Fruit fly (Drosophila melanogaster) whole organism, prepupa: ENCODE results near the gene CG13694.

Source experiments
- Blimp-1 ChIP-seq: fragments of 200-800 bp; sonication (Bioruptor generic); optimal IDR thresholded peaks from 3 replicates; lab custom pipeline; 2017; ENCODE audit warnings: missing biosample characterization, missing genetic modification characterization, mild to moderate bottlenecking, moderate library complexity, missing genetic modification reagents
- CG10631 ChIP-seq: fragments of 200-800 bp; sonication (Bioruptor generic); optimal IDR thresholded peaks from 2 replicates; lab custom pipeline; 2016; ENCODE audit warnings: missing biosample characterization, missing genetic modification characterization
- CG10669 ChIP-seq: fragments of 200-800 bp; sonication (Bioruptor generic); optimal IDR thresholded peaks from 3 replicates; lab custom pipeline; 2018; ENCODE audit warnings: missing biosample characterization, mild to moderate bottlenecking, missing genetic modification characterization, moderate library complexity
- CG11294 ChIP-seq: fragments of 200-800 bp; sonication (Bioruptor generic); IDR thresholded peaks from 2 replicates; pipeline ENCODE4 v1.3.6; 2022; ENCODE audit warnings: missing biosample characterization, missing genetic modification characterization
- CG11902 ChIP-seq: fragments of 200-800 bp; sonication (Bioruptor generic); optimal IDR thresholded peaks from 3 replicates; lab custom pipeline; 2016; ENCODE audit warnings: missing biosample characterization, missing genetic modification characterization
- CG1621 ChIP-seq: fragments of 200-800 bp; sonication (Bioruptor generic); optimal IDR thresholded peaks from 3 replicates; lab custom pipeline; 2018; ENCODE audit warnings: missing biosample characterization, mild to moderate bottlenecking, missing genetic modification characterization
- CG32006 ChIP-seq: fragments of 200-800 bp; sonication (Bioruptor generic); optimal IDR thresholded peaks from 3 replicates; lab custom pipeline; 2017; ENCODE audit warnings: missing biosample characterization, mild to moderate bottlenecking, missing genetic modification characterization
- CG34406 ChIP-seq: fragments of 200-800 bp; sonication (Bioruptor generic); optimal IDR thresholded peaks from 3 replicates; lab custom pipeline; 2016; ENCODE audit warnings: missing biosample characterization, missing genetic modification characterization
- CG4318 ChIP-seq: fragments of 200-800 bp; sonication (Bioruptor generic); optimal IDR thresholded peaks from 3 replicates; lab custom pipeline; 2017; ENCODE audit warnings: missing biosample characterization, mild to moderate bottlenecking, missing genetic modification characterization
- CG6276 ChIP-seq: fragments of 200-800 bp; sonication (Bioruptor generic); optimal IDR thresholded peaks from 2 replicates; lab custom pipeline; 2017; ENCODE audit warnings: missing biosample characterization, mild to moderate bottlenecking, missing genetic modification characterization
- CG6792 ChIP-seq: fragments of 200-800 bp; sonication (Bioruptor generic); optimal IDR thresholded peaks from 3 replicates; lab custom pipeline; 2016; ENCODE audit warnings: missing biosample characterization, missing genetic modification characterization
- CG6854 ChIP-seq: fragments of 200-800 bp; sonication (Bioruptor generic); optimal IDR thresholded peaks from 2 replicates; lab custom pipeline; 2017; ENCODE audit warnings: missing biosample characterization, mild to moderate bottlenecking, missing genetic modification characterization
- CG8319 ChIP-seq: fragments of 200-800 bp; sonication (Bioruptor generic); optimal IDR thresholded peaks from 3 replicates; lab custom pipeline; 2016; ENCODE audit warnings: missing biosample characterization, missing genetic modification characterization
- Eip78C ChIP-seq: fragments of 200-800 bp; sonication (Bioruptor generic); peaks from one replicate; lab custom pipeline; 2016; ENCODE audit warnings: missing biosample characterization, missing genetic modification characterization
- Eip93F ChIP-seq: fragments of 200-800 bp; sonication (Bioruptor generic); optimal IDR thresholded peaks from 2 replicates; lab custom pipeline; 2016; ENCODE audit warnings: missing biosample characterization, mild to moderate bottlenecking, missing genetic modification characterization
- Hr39 ChIP-seq: fragments of 200-800 bp; sonication (Bioruptor generic); optimal IDR thresholded peaks from 2 replicates; lab custom pipeline; 2016; ENCODE audit warnings: missing biosample characterization, missing genetic modification characterization
- Met ChIP-seq: fragments of 200-800 bp; sonication (Bioruptor generic); optimal IDR thresholded peaks from 3 replicates; lab custom pipeline; 2016; ENCODE audit warnings: missing biosample characterization, missing genetic modification characterization
- Smox ChIP-seq: fragments of 200-800 bp; sonication (Bioruptor generic); optimal IDR thresholded peaks from 3 replicates; lab custom pipeline; 2016; ENCODE audit warnings: missing biosample characterization, missing genetic modification characterization
- Sox14 ChIP-seq: fragments of 200-800 bp; sonication (Bioruptor generic); optimal IDR thresholded peaks from 3 replicates; lab custom pipeline; 2016; ENCODE audit warnings: missing biosample characterization, missing genetic modification characterization
- Sox15 ChIP-seq: fragments of 200-800 bp; sonication (Bioruptor generic); optimal IDR thresholded peaks from 3 replicates; lab custom pipeline; 2016; ENCODE audit warnings: missing biosample characterization, missing genetic modification characterization
- achi ChIP-seq: fragments of 200-800 bp; sonication (Bioruptor generic); optimal IDR thresholded peaks from 3 replicates; lab custom pipeline; 2016; ENCODE audit warnings: missing biosample characterization, missing genetic modification characterization
- acj6 ChIP-seq: fragments of 200-800 bp; sonication (Bioruptor generic); optimal IDR thresholded peaks from 3 replicates; lab custom pipeline; 2016; ENCODE audit warnings: missing biosample characterization, missing genetic modification characterization
- eg ChIP-seq: fragments of 200-800 bp; sonication (Bioruptor generic); IDR thresholded peaks from 3 replicates; pipeline ENCODE4 v1.3.6; 2022; ENCODE audit warnings: missing biosample characterization, missing genetic modification characterization
- fd59A ChIP-seq: fragments of 200-800 bp; sonication (Bioruptor generic); optimal IDR thresholded peaks from 2 replicates; lab custom pipeline; 2017; ENCODE audit warnings: missing biosample characterization, mild to moderate bottlenecking, missing genetic modification characterization, missing genetic modification reagents
- fkh ChIP-seq: fragments of 200-800 bp; sonication (Bioruptor generic); optimal IDR thresholded peaks from 3 replicates; lab custom pipeline; 2017; ENCODE audit warnings: missing biosample characterization, mild to moderate bottlenecking, missing genetic modification characterization, moderate library complexity
- lz ChIP-seq: fragments of 200-800 bp; sonication (Bioruptor generic); optimal IDR thresholded peaks from 3 replicates; lab custom pipeline; 2016; ENCODE audit warnings: missing biosample characterization, missing genetic modification characterization
- pdm3 ChIP-seq: fragments of 200-800 bp; sonication (Bioruptor generic); optimal IDR thresholded peaks from 3 replicates; lab custom pipeline; 2016; ENCODE audit warnings: missing biosample characterization, missing genetic modification characterization
- salr ChIP-seq, 2 experiments: fragments of 200-800 bp; sonication (Bioruptor generic); optimal IDR thresholded peaks; 3 replicates each; lab custom pipeline; 2016 to 2018; ENCODE audit warnings: missing biosample characterization in 2 of 2, missing genetic modification characterization in 2 of 2, mild to moderate bottlenecking in 1 of 2
- ss ChIP-seq, 2 experiments: fragments of 200-800 bp; sonication (Bioruptor generic); optimal IDR thresholded peaks; 2 replicates in 1 of 2; 3 replicates in 1 of 2; lab custom pipeline; 2017 to 2018; ENCODE audit warnings: mild to moderate bottlenecking in 2 of 2, missing biosample characterization in 2 of 2, missing genetic modification characterization in 2 of 2, moderate library complexity in 1 of 2
- svp ChIP-seq: fragments of 200-800 bp; sonication (Bioruptor generic); peaks from one replicate; lab custom pipeline; 2016; ENCODE audit warnings: missing biosample characterization, missing genetic modification characterization
- vri ChIP-seq: fragments of 200-800 bp; sonication (Bioruptor generic); optimal IDR thresholded peaks from 3 replicates; lab custom pipeline; 2016; ENCODE audit warnings: missing biosample characterization, mild to moderate bottlenecking, missing genetic modification characterization

CG13694 gene

dm6 chr2L:146503-146902, 30.2 kb upstream of the CG13694 start:
- TF ChIP-seq CG10669 (GFP tag; lab: Kevin White, UChicago) (no peak), ss (GFP tag; optimal IDR thresholded peaks at IDR 0.05; lab: Kevin White, UChicago) (no peak), CG4318 (GFP tag; lab: Kevin White, UChicago) (no peak), CG34406 (GFP tag; lab: Kevin White, UChicago) (no peak), CG11902 (no peak), Hr39 (GFP tag; lab: Kevin White, UChicago) (no peak)

dm6 chr2L:143088-143487, 26.8 kb upstream of the CG13694 start, which contains the start of the genes CG31974 and CG11454:
TSS of gene CG31974 (minus strand) at chr2L:143091.
TSS of gene CG11454 (plus strand) at chr2L:143323.
- TF ChIP-seq eg (GFP tag; lab: Robert Waterston, UW) (no peak), CG1621 (tag; lab: Kevin White, UChicago) (peak; percentile 83)

- no peak for TF ChIP-seq Sox15 (GFP tag; lab: Kevin White, UChicago)
- TF ChIP-seq svp (GFP tag; lab: Kevin White, UChicago), result peak; percentile 70
Observed at dm6 chr2L:140849-141248, 24.6 kb upstream of the CG13694 start, which contains the start of the genes CG31975 and ovm. TSS of gene CG31975 (minus strand) at chr2L:140992. TSS of gene ovm (minus strand) at chr2L:140992.

- TF ChIP-seq lz (GFP tag; lab: Kevin White, UChicago), result no peak
- no peak for TF ChIP-seq CG6276 (GFP tag; lab: Kevin White, UChicago)
- peak; percentile 90 for TF ChIP-seq vri
- no peak for TF ChIP-seq Smox
- no peak for TF ChIP-seq achi (GFP tag; lab: Kevin White, UChicago)
- no peak for TF ChIP-seq Sox14 (GFP tag; lab: Kevin White, UChicago)
- no peak for TF ChIP-seq salr (GFP tag; optimal IDR thresholded peaks at IDR 0.05; lab: Kevin White, UChicago)
- TF ChIP-seq CG6792 (GFP tag; lab: Kevin White, UChicago), result no peak
- no peak for TF ChIP-seq pdm3 (GFP tag; lab: Kevin White, UChicago)
- TF ChIP-seq CG10631 (GFP tag; lab: Kevin White, UChicago), result peak; percentile 3
- TF ChIP-seq Eip78C (GFP tag; lab: Kevin White, UChicago), result peak; percentile 19
- TF ChIP-seq svp (GFP tag; lab: Kevin White, UChicago), result peak; percentile 61
- TF ChIP-seq CG6854 (GFP tag; lab: Kevin White, UChicago), result no peak
- peak; percentile 21 for TF ChIP-seq Met (GFP tag; lab: Kevin White, UChicago)
- no peak for TF ChIP-seq Blimp-1
- no peak for TF ChIP-seq Eip93F
Observed at dm6 chr2L:139610-140009, 23.3 kb upstream of the CG13694 start.

- TF ChIP-seq CG10631 (GFP tag; lab: Kevin White, UChicago) (no peak), Hr39 (GFP tag; lab: Kevin White, UChicago) (no peak), fkh (GFP tag; lab: Kevin White, UChicago) (no peak), CG32006 (no peak), svp (GFP tag; lab: Kevin White, UChicago) (peak; percentile 16), Smox (no peak), fd59A (GFP tag; lab: Kevin White, UChicago) (no peak), acj6 (GFP tag; lab: Kevin White, UChicago) (no peak), Sox15 (GFP tag; lab: Kevin White, UChicago) (no peak), CG11294 (GFP tag; lab: Robert Waterston, UW) (no peak), CG8319 (no peak), Eip93F (no peak), Eip78C (GFP tag; lab: Kevin White, UChicago) (peak; percentile 38)
Observed at dm6 chr2L:138063-138462, 21.8 kb upstream of the CG13694 start.
